Fruit fly (Drosophila melanogaster) whole organism, embryonic: ENCODE data around the gene SdicC.

Experiments
- ATbp ChIP-seq: fragments of 200-800 bp; sonication (Bioruptor generic); optimal IDR thresholded peaks from 2 replicates; lab custom pipeline; 2017; ENCODE audit warnings: missing biosample characterization, mild to moderate bottlenecking, missing genetic modification characterization, missing genetic modification reagents
- Asciz ChIP-seq: fragments of 200-800 bp; sonication (Bioruptor generic); optimal IDR thresholded peaks from 2 replicates; lab custom pipeline; 2017; ENCODE audit warnings: missing biosample characterization, mild to moderate bottlenecking, missing genetic modification characterization, missing genetic modification reagents
- CG10431 ChIP-seq: fragments of 200-800 bp; sonication (Bioruptor generic); optimal IDR thresholded peaks from 3 replicates; lab custom pipeline; 2018; ENCODE audit warnings: missing biosample characterization, mild to moderate bottlenecking, missing genetic modification characterization
- CG10543 ChIP-seq: fragments of 200-800 bp; sonication (Bioruptor generic); optimal IDR thresholded peaks from 3 replicates; lab custom pipeline; 2017; ENCODE audit warnings: missing biosample characterization, mild to moderate bottlenecking, missing genetic modification characterization, moderate library complexity
- CG12071 ChIP-seq: fragments of 200-800 bp; sonication (Bioruptor generic); optimal IDR thresholded peaks from 3 replicates; lab custom pipeline; 2018; ENCODE audit warnings: missing biosample characterization, mild to moderate bottlenecking, missing genetic modification characterization
- CG12104 ChIP-seq: fragments of 200-800 bp; sonication (Bioruptor generic); optimal IDR thresholded peaks from 3 replicates; lab custom pipeline; 2016; ENCODE audit warnings: missing biosample characterization, missing genetic modification characterization
- CG12219 ChIP-seq: fragments of 200-800 bp; sonication (Bioruptor generic); optimal IDR thresholded peaks from 3 replicates; lab custom pipeline; 2018; ENCODE audit warnings: missing biosample characterization, mild to moderate bottlenecking, missing genetic modification characterization
- CG1233 ChIP-seq: fragments of 200-800 bp; sonication (Bioruptor generic); optimal IDR thresholded peaks from 4 replicates; lab custom pipeline; 2018; ENCODE audit warnings: missing biosample characterization, mild to moderate bottlenecking, missing genetic modification characterization
- CG13296 ChIP-seq: fragments of 200-800 bp; sonication (Bioruptor generic); optimal IDR thresholded peaks from 3 replicates; lab custom pipeline; 2018; ENCODE audit warnings: missing biosample characterization, mild to moderate bottlenecking, missing genetic modification characterization
- CG1647 ChIP-seq: fragments of 200-800 bp; sonication (Bioruptor generic); optimal IDR thresholded peaks from 3 replicates; lab custom pipeline; 2016; ENCODE audit warnings: missing biosample characterization, missing genetic modification characterization
- CG17186 ChIP-seq: fragments of 200-800 bp; sonication (Bioruptor generic); optimal IDR thresholded peaks from 3 replicates; lab custom pipeline; 2017; ENCODE audit warnings: missing biosample characterization, missing genetic modification reagents, missing genetic modification characterization
- CG17328 ChIP-seq: fragments of 200-800 bp; sonication (Bioruptor generic); IDR thresholded peaks from 2 replicates; pipeline ENCODE4 v1.3.6; 2022; ENCODE audit warnings: missing biosample characterization, missing genetic modification characterization
- CG18764 ChIP-seq: fragments of 200-800 bp; sonication (Bioruptor generic); optimal IDR thresholded peaks from 3 replicates; lab custom pipeline; 2016; ENCODE audit warnings: missing biosample characterization, missing genetic modification characterization
- CG2712 ChIP-seq: fragments of 200-800 bp; optimal IDR thresholded peaks from 3 replicates; lab custom pipeline; 2019; ENCODE audit warnings: missing biosample characterization, mild to moderate bottlenecking, missing genetic modification characterization, moderate library complexity
- CG31365 ChIP-seq: fragments of 200-800 bp; sonication (Bioruptor generic); optimal IDR thresholded peaks from 2 replicates; lab custom pipeline; 2018; ENCODE audit warnings: missing biosample characterization, mild to moderate bottlenecking, missing genetic modification characterization
- CG31441 ChIP-seq: fragments of 200-800 bp; sonication (Bioruptor generic); IDR thresholded peaks from 2 replicates; pipeline ENCODE4 v1.3.6; 2022; ENCODE audit warnings: missing biosample characterization, missing genetic modification characterization
- CG33213 ChIP-seq: fragments of 200-800 bp; sonication (Bioruptor generic); optimal IDR thresholded peaks from 3 replicates; lab custom pipeline; 2016; ENCODE audit warnings: missing biosample characterization, missing genetic modification characterization
- CG4404 ChIP-seq: fragments of 200-800 bp; sonication (Bioruptor generic); IDR thresholded peaks from 2 replicates; pipeline ENCODE4 v1.3.6; 2022; ENCODE audit warnings: missing biosample characterization, missing genetic modification characterization
- CG4617 ChIP-seq: fragments of 200-800 bp; sonication (Bioruptor generic); optimal IDR thresholded peaks from 3 replicates; lab custom pipeline; 2016; ENCODE audit warnings: missing biosample characterization, missing genetic modification characterization, borderline replicate concordance
- CG6272 ChIP-seq: fragments of 200-800 bp; sonication (Bioruptor generic); IDR thresholded peaks from 2 replicates; pipeline ENCODE4 v1.3.6; 2022; ENCODE audit warnings: missing biosample characterization, missing genetic modification characterization
- CG7372 ChIP-seq: fragments of 200-800 bp; sonication (Bioruptor generic); IDR thresholded peaks from 2 replicates; pipeline ENCODE4 v1.3.6; 2022; ENCODE audit warnings: missing biosample characterization, missing genetic modification characterization
- CG8290 ChIP-seq, 3 experiments: fragments of 200-800 bp; sonication (Bioruptor generic); optimal IDR thresholded peaks; 2 replicates each; lab custom pipeline; 2016 to 2019; ENCODE audit warnings: missing biosample characterization in 3 of 3, missing genetic modification characterization in 3 of 3, mild to moderate bottlenecking in 2 of 3, moderate library complexity in 1 of 3
- CG8359 ChIP-seq: fragments of 200-800 bp; sonication (Bioruptor generic); optimal IDR thresholded peaks from 2 replicates; lab custom pipeline; 2017; ENCODE audit warnings: missing biosample characterization, mild to moderate bottlenecking, missing genetic modification characterization, borderline replicate concordance
- Chrac-16 ChIP-seq: fragments of 200-800 bp; sonication (Bioruptor generic); optimal IDR thresholded peaks from 3 replicates; lab custom pipeline; 2016; ENCODE audit warnings: missing biosample characterization, missing genetic modification characterization
- CoRest ChIP-seq: fragments of 200-800 bp; sonication (Bioruptor generic); optimal IDR thresholded peaks from 3 replicates; lab custom pipeline; 2018; ENCODE audit warnings: missing biosample characterization, mild to moderate bottlenecking, missing genetic modification characterization, moderate library complexity
- Dfd ChIP-seq, 2 experiments: fragments of >200 bp; optimal IDR thresholded peaks; 2 replicates each; lab custom pipeline; 2017; ENCODE audit warnings: missing biosample characterization in 2 of 2, missing genetic modification characterization in 2 of 2
- Gsc ChIP-seq: fragments of 200-800 bp; sonication (Bioruptor generic); IDR thresholded peaks from 2 replicates; pipeline ENCODE4 v1.3.6; 2022; ENCODE audit warnings: missing biosample characterization, missing genetic modification characterization
- HLH54F ChIP-seq: fragments of 200-800 bp; sonication (Bioruptor generic); optimal IDR thresholded peaks from 3 replicates; lab custom pipeline; 2016; ENCODE audit warnings: missing biosample characterization, missing genetic modification characterization
- Hr78 ChIP-seq, 2 experiments: fragments of 200-800 bp in 1 of 2; fragments of >200 bp in 1 of 2; sonication (Bioruptor generic) in 1 of 2; optimal IDR thresholded peaks; 2 replicates each; lab custom pipeline; 2017 to 2019; ENCODE audit warnings: missing biosample characterization in 2 of 2, missing genetic modification characterization in 2 of 2, mild to moderate bottlenecking in 1 of 2, moderate library complexity in 1 of 2
- Mes4 ChIP-seq: fragments of 200-800 bp; sonication (Bioruptor generic); optimal IDR thresholded peaks from 2 replicates; lab custom pipeline; 2016; ENCODE audit warnings: missing biosample characterization, missing genetic modification characterization
- NFAT ChIP-seq: fragments of 200-800 bp; sonication (Bioruptor generic); IDR thresholded peaks from 2 replicates; pipeline ENCODE4 v1.3.6; 2022; ENCODE audit warnings: missing biosample characterization, missing genetic modification characterization
- PHDP ChIP-seq: fragments of 200-800 bp; sonication (Bioruptor generic); optimal IDR thresholded peaks from 3 replicates; lab custom pipeline; 2018; ENCODE audit warnings: missing biosample characterization, mild to moderate bottlenecking, missing genetic modification characterization, moderate library complexity
- ase ChIP-seq: fragments of 200-800 bp; sonication (Bioruptor generic); IDR thresholded peaks from 3 replicates; pipeline ENCODE4 v1.3.6; 2022; ENCODE audit warnings: missing biosample characterization, missing genetic modification characterization
- br ChIP-seq: fragments of >200 bp; optimal IDR thresholded peaks from 2 replicates; lab custom pipeline; 2017
- chif ChIP-seq, 2 experiments: fragments of 200-800 bp; sonication (Bioruptor generic); optimal IDR thresholded peaks; 3 replicates each; lab custom pipeline; 2016; ENCODE audit warnings: missing biosample characterization in 2 of 2, missing genetic modification characterization in 2 of 2
- da ChIP-seq: fragments of 200-800 bp; sonication (Bioruptor generic); optimal IDR thresholded peaks from 2 replicates; lab custom pipeline; 2016; ENCODE audit warnings: missing biosample characterization, missing genetic modification characterization
- dpn ChIP-seq, 2 experiments: fragments of 200-800 bp; sonication (Bioruptor generic); optimal IDR thresholded peaks; 3 replicates each; lab custom pipeline; 2016; ENCODE audit warnings: missing biosample characterization in 2 of 2, missing genetic modification characterization in 2 of 2
- esg ChIP-seq: fragments of 200-800 bp; sonication (Bioruptor generic); conservative IDR thresholded peaks from 2 replicates; pipeline ENCODE4 v1.3.6; 2022; ENCODE audit warnings: missing biosample characterization, missing genetic modification characterization
- gfzf ChIP-seq: fragments of 200-800 bp; sonication (Bioruptor generic); optimal IDR thresholded peaks from 2 replicates; lab custom pipeline; 2016; ENCODE audit warnings: missing biosample characterization, mild to moderate bottlenecking, missing genetic modification characterization, moderate library complexity
- ham ChIP-seq: fragments of 200-800 bp; sonication (Bioruptor generic); IDR thresholded peaks from 2 replicates; pipeline ENCODE4 v1.3.6; 2022; ENCODE audit warnings: missing biosample characterization, missing genetic modification characterization
- jigr1 ChIP-seq: fragments of 200-800 bp; sonication (Bioruptor generic); IDR thresholded peaks from 3 replicates; pipeline ENCODE4 v1.3.6; 2022; ENCODE audit warnings: missing biosample characterization, missing genetic modification characterization
- lilli ChIP-seq: fragments of 200-800 bp; sonication (Bioruptor generic); optimal IDR thresholded peaks from 3 replicates; lab custom pipeline; 2016; ENCODE audit warnings: missing biosample characterization, missing genetic modification characterization
- prd ChIP-seq, 3 experiments: fragments of >200 bp in 2 of 3; fragments of 200-800 bp in 1 of 3; sonication (Bioruptor generic) in 1 of 3; optimal IDR thresholded peaks in 2 of 3; IDR thresholded peaks in 1 of 3; 2 replicates in 2 of 3; 3 replicates in 1 of 3; pipeline versions ENCODE4 v1.3.6 to Lab custom; 2017 to 2022; ENCODE audit warnings: missing biosample characterization in 1 of 3, missing genetic modification characterization in 1 of 3
- sr ChIP-seq: fragments of 200-800 bp; sonication (Bioruptor generic); IDR thresholded peaks from 3 replicates; pipeline ENCODE4 v1.3.6; 2022; ENCODE audit warnings: missing biosample characterization, missing genetic modification characterization
- tap ChIP-seq: fragments of 200-800 bp; optimal IDR thresholded peaks from 3 replicates; lab custom pipeline; 2019; ENCODE audit warnings: missing biosample characterization, mild to moderate bottlenecking, missing genetic modification characterization, moderate library complexity
- tio ChIP-seq: fragments of 200-800 bp; sonication (Bioruptor generic); optimal IDR thresholded peaks from 2 replicates; lab custom pipeline; 2017; ENCODE audit warnings: missing biosample characterization, missing genetic modification characterization, inconsistent platforms
- tna ChIP-seq: fragments of 200-800 bp; sonication (Bioruptor generic); IDR thresholded peaks from 2 replicates; pipeline ENCODE4 v1.3.6; 2022; ENCODE audit warnings: missing biosample characterization, missing genetic modification characterization; ENCODE audit not compliant: partially characterized antibody
- ttk ChIP-seq: fragments of 200-800 bp; sonication (Bioruptor generic); IDR thresholded peaks from 2 replicates; pipeline ENCODE4 v2.1.2; 2022; ENCODE audit warnings: missing biosample characterization, missing genetic modification characterization
- vfl ChIP-seq: fragments of 200-800 bp; sonication (Bioruptor generic); optimal IDR thresholded peaks from 2 replicates; lab custom pipeline; 2016; ENCODE audit warnings: missing biosample characterization, missing genetic modification characterization
- wor ChIP-seq: fragments of 200-800 bp; sonication (Bioruptor generic); IDR thresholded peaks from 2 replicates; pipeline ENCODE4 v1.3.6; 2022; ENCODE audit warnings: missing biosample characterization, missing genetic modification characterization

Gene SdicC

DNA sequence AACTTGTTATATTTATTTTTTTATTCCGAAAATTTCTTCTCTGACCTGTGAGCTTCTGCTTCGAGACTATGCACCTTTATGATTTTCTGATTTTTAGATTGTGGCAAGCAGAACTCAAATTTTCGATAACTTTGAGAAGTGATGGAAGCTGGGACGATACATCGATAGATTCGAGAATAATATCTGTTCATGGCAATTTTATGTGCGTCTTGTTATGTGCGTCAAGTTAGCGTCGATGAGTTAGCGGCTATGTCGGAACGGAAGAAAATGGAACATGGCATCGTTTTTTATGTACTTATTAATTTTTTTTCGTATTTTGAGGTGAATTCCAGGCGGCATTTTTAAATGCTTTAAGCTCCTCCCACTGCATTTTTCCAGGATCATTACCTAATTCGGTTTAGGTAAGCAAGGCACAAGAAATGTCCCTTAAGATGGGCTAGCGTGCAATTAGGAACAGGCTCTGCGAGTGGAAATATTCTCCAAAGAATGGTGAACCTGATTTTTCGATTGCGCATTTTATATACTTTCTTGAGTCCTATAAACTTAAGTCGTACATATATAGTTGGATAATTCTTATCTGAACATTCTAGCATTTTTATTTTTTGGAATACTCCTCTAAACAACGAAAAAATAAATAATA lies 51.2 kb downstream of the SdicC start, which contains the start of gene Phf7 (continued):
- no peak for TF ChIP-seq CG6272 (GFP tag; lab: Robert Waterston, UW)
- no peak for TF ChIP-seq CG1233
- TF ChIP-seq jigr1 (GFP tag; lab: Robert Waterston, UW), result no peak
- no peak for TF ChIP-seq Asciz (GFP tag; lab: Kevin White, UChicago)
- TF ChIP-seq ham (GFP tag; lab: Robert Waterston, UW), result no peak
- no peak for TF ChIP-seq Dfd (GFP tag; optimal IDR thresholded peaks at IDR 0.05; lab: Kevin White, UChicago)
- TF ChIP-seq CG33213 (GFP tag; lab: Kevin White, UChicago), result peak; percentile 52
- TF ChIP-seq sr (GFP tag; lab: Robert Waterston, UW), result no peak
- TF ChIP-seq tap (tag; lab: Kevin White, UChicago), result no peak
- TF ChIP-seq CG12219 (GFP tag; lab: Kevin White, UChicago), result no peak
- TF ChIP-seq wor, result no peak
- no peak for TF ChIP-seq CG13296 (GFP tag; lab: Kevin White, UChicago)
- no peak for TF ChIP-seq CG10431 (GFP tag; lab: Kevin White, UChicago)
- TF ChIP-seq ttk (GFP tag; lab: Robert Waterston, UW), result no peak
- TF ChIP-seq Chrac-16, result no peak
- TF ChIP-seq CG2712, result no peak
- TF ChIP-seq CG1647 (GFP tag; lab: Kevin White, UChicago), result no peak
- no peak for TF ChIP-seq HLH54F (GFP tag; lab: Kevin White, UChicago)
- no peak for TF ChIP-seq da
- TF ChIP-seq ATbp (GFP tag; lab: Kevin White, UChicago), result no peak
- no peak for TF ChIP-seq CG18764 (GFP tag; lab: Kevin White, UChicago)
- no peak for TF ChIP-seq CG12071 (GFP tag; lab: Kevin White, UChicago)
- TF ChIP-seq CG4617, result no peak
- TF ChIP-seq CoRest (tag; lab: Kevin White, UChicago), result peak; percentile 23
- peak; percentile 11 for TF ChIP-seq CG8290 (GFP tag; optimal IDR thresholded peaks at IDR 0.05; lab: Kevin White, UChicago)
- peak in 1 of 2 experiments; percentile 49 for TF ChIP-seq CG8290 (tag; optimal IDR thresholded peaks at IDR 0.05; lab: Kevin White, UChicago)
- TF ChIP-seq chif (GFP tag; optimal IDR thresholded peaks at IDR 0.05; lab: Kevin White, UChicago), result no peak
- peak; percentile 36 for TF ChIP-seq gfzf (GFP tag; lab: Kevin White, UChicago)
- no peak for TF ChIP-seq CG12104 (GFP tag; lab: Kevin White, UChicago)
- peak; percentile 48; the same call in 1 of the 2 replicates for TF ChIP-seq tna (GFP tag; lab: Robert Waterston, UW)
- TF ChIP-seq ase (GFP tag; lab: Robert Waterston, UW), result no peak
- TF ChIP-seq CG31365, result no peak
- TF ChIP-seq Gsc (GFP tag; lab: Robert Waterston, UW), result no peak
- no peak for TF ChIP-seq dpn (GFP tag; optimal IDR thresholded peaks at IDR 0.05; lab: Kevin White, UChicago)
- no peak for TF ChIP-seq prd (optimal IDR thresholded peaks at IDR 0.05; lab: Kevin White, UChicago)
- no peak for TF ChIP-seq prd (GFP tag; IDR thresholded peaks at IDR 0.05; lab: Robert Waterston, UW)
- no peak for TF ChIP-seq CG17328
- TF ChIP-seq CG7372 (GFP tag; lab: Robert Waterston, UW), result no peak
- no peak for TF ChIP-seq CG31441
- TF ChIP-seq lilli, result no peak
- no peak for TF ChIP-seq CG10543 (GFP tag; lab: Kevin White, UChicago)
- TF ChIP-seq tio (GFP tag; lab: Kevin White, UChicago), result no peak
- TF ChIP-seq CG4404 (GFP tag; lab: Robert Waterston, UW), result no peak
- TF ChIP-seq Mes4 (GFP tag; lab: Kevin White, UChicago), result no peak
- no peak for TF ChIP-seq Hr78 (GFP tag; optimal IDR thresholded peaks at IDR 0.05; lab: Kevin White, UChicago)
- no peak for TF ChIP-seq NFAT
- no peak for TF ChIP-seq br (lab: Kevin White, UChicago)
- no peak for TF ChIP-seq vfl (GFP tag; lab: Kevin White, UChicago)
- peak; percentile 48 for TF ChIP-seq CG17186 (GFP tag; lab: Kevin White, UChicago)
- TF ChIP-seq esg (GFP tag; lab: Robert Waterston, UW), result no peak
- no peak for TF ChIP-seq CG8359 (GFP tag; lab: Kevin White, UChicago)
- TF ChIP-seq PHDP (tag; lab: Kevin White, UChicago), result no peak
